Worm (Caenorhabditis elegans) whole organism, L4 larva: Measurements from ENCODE around the gene apd-3.

ENCODE experiments used
- F49E8.2 ChIP-seq: sonication (generic microtip); optimal IDR thresholded peaks from 2 replicates; lab custom pipeline; 2016; ENCODE audit warnings: missing compliant biosample characterization, mild to moderate bottlenecking, missing genetic modification characterization, borderline replicate concordance
- T26A8.4 ChIP-seq: fragments of 200-800 bp; sonication (Bioruptor generic); IDR thresholded peaks from 2 replicates; pipeline ENCODE4 v1.3.6; 2022; ENCODE audit warnings: missing genetic modification characterization, missing compliant biosample characterization
- Y105C5A.15 ChIP-seq: fragments of 200-800 bp; sonication (Bioruptor generic); IDR thresholded peaks from 2 replicates; pipeline ENCODE4 v1.3.6; 2022; ENCODE audit warnings: missing genetic modification characterization, missing compliant biosample characterization
- Y48G9A.11 ChIP-seq: fragments of 200-800 bp; sonication (Bioruptor generic); IDR thresholded peaks from 2 replicates; pipeline ENCODE4 v1.3.6; 2022; ENCODE audit warnings: missing genetic modification reagents, missing genetic modification characterization, missing compliant biosample characterization
- aly-2 ChIP-seq: sonication (generic microtip); optimal IDR thresholded peaks from 2 replicates; lab custom pipeline; 2018; ENCODE audit warnings: missing biosample characterization, missing genetic modification characterization
- ceh-62 ChIP-seq: sonication (generic microtip); optimal IDR thresholded peaks from 2 replicates; lab custom pipeline; 2017; ENCODE audit warnings: missing biosample characterization, missing genetic modification characterization
- cey-2 ChIP-seq: sonication (generic microtip); optimal IDR thresholded peaks from 3 replicates; lab custom pipeline; 2017; ENCODE audit warnings: missing genetic modification characterization, mild to moderate bottlenecking, missing compliant biosample characterization, antibody characterized with exemption, borderline replicate concordance; ENCODE audit not compliant: insufficient read depth
- daf-12 ChIP-seq: fragments of 150-350 bp; optimal IDR thresholded peaks from 2 replicates; lab custom pipeline; 2014; ENCODE audit warnings: missing biosample characterization, missing genetic modification reagents, missing genetic modification characterization
- daf-16 ChIP-seq, 3 experiments: sonication (generic microtip); optimal IDR thresholded peaks; 2 replicates each; lab custom pipeline; 2016 to 2017; ENCODE audit warnings: missing genetic modification characterization in 3 of 3, missing genetic modification reagents in 3 of 3, mild to moderate bottlenecking in 2 of 3, missing compliant biosample characterization in 2 of 3, missing biosample characterization in 1 of 3, moderate library complexity in 1 of 3
- dmd-9 ChIP-seq: fragments of 200-800 bp; sonication (Bioruptor generic); IDR thresholded peaks from 2 replicates; pipeline ENCODE4 v1.3.6; 2022; ENCODE audit warnings: missing genetic modification reagents, missing genetic modification characterization, missing compliant biosample characterization
- dpl-1 ChIP-seq: fragments of 150-350 bp; optimal IDR thresholded peaks from 2 replicates; lab custom pipeline; 2014; ENCODE audit warnings: missing biosample characterization, missing genetic modification reagents, missing genetic modification characterization
- duxl-1 ChIP-seq: sonication (generic microtip); optimal IDR thresholded peaks from 2 replicates; lab custom pipeline; 2016; ENCODE audit warnings: mild to moderate bottlenecking, missing genetic modification characterization, moderate library complexity, missing compliant biosample characterization; ENCODE audit not compliant: poor library complexity
- dve-1 ChIP-seq: sonication (generic microtip); optimal IDR thresholded peaks from 2 replicates; lab custom pipeline; 2017; ENCODE audit warnings: antibody characterized with exemption, mild to moderate bottlenecking, missing genetic modification characterization, missing compliant biosample characterization; ENCODE audit not compliant: insufficient read depth
- egl-43 ChIP-seq: fragments of 200-800 bp; sonication (Bioruptor generic); IDR thresholded peaks from 2 replicates; pipeline ENCODE4 v1.3.6; 2022; ENCODE audit warnings: missing genetic modification reagents, missing genetic modification characterization, missing compliant biosample characterization
- fkh-10 ChIP-seq: fragments of 150-350 bp; optimal IDR thresholded peaks from 2 replicates; lab custom pipeline; 2014; ENCODE audit warnings: missing biosample characterization, missing genetic modification reagents, missing genetic modification characterization
- hif-1 ChIP-seq, 2 experiments: sonication (generic microtip); optimal IDR thresholded peaks; 2 replicates each; lab custom pipeline; 2016 to 2017; ENCODE audit warnings: missing compliant biosample characterization in 2 of 2, missing genetic modification characterization in 2 of 2, missing genetic modification reagents in 2 of 2, missing genotype in 2 of 2, mild to moderate bottlenecking in 1 of 2
- hlh-11 ChIP-seq: fragments of 200-800 bp; sonication (Bioruptor generic); optimal IDR thresholded peaks from 2 replicates; lab custom pipeline; 2018; ENCODE audit warnings: mild to moderate bottlenecking, missing genetic modification characterization, missing compliant biosample characterization
- hlh-30 ChIP-seq: sonication (generic microtip); optimal IDR thresholded peaks from 2 replicates; lab custom pipeline; 2017; ENCODE audit warnings: antibody characterized with exemption, mild to moderate bottlenecking, missing genetic modification characterization, missing compliant biosample characterization; ENCODE audit not compliant: insufficient read depth
- lin-38 ChIP-seq: fragments of 200-800 bp; sonication (Bioruptor generic); IDR thresholded peaks from 2 replicates; pipeline ENCODE4 v1.3.6; 2022; ENCODE audit warnings: missing genetic modification reagents, missing genetic modification characterization, missing compliant biosample characterization
- madf-9 ChIP-seq: fragments of 200-800 bp; sonication (Bioruptor generic); conservative IDR thresholded peaks from 2 replicates; pipeline ENCODE4 v1.3.6; 2022; ENCODE audit warnings: missing genetic modification reagents, missing genetic modification characterization, missing compliant biosample characterization
- mes-2 ChIP-seq: sonication (generic microtip); optimal IDR thresholded peaks from 2 replicates; lab custom pipeline; 2016; ENCODE audit warnings: missing genotype, mild to moderate bottlenecking, missing genetic modification characterization, missing compliant biosample characterization; ENCODE audit not compliant: poor library complexity, severe bottlenecking
- nhr-111 ChIP-seq: fragments of 200-800 bp; sonication (Bioruptor generic); optimal IDR thresholded peaks from 2 replicates; lab custom pipeline; 2018; ENCODE audit warnings: mild to moderate bottlenecking, missing genetic modification characterization, missing compliant biosample characterization
- nhr-237 ChIP-seq: sonication (generic microtip); optimal IDR thresholded peaks from 2 replicates; lab custom pipeline; 2017; ENCODE audit warnings: missing biosample characterization, missing genetic modification characterization
- nhr-25 ChIP-seq: sonication (generic microtip); optimal IDR thresholded peaks from 2 replicates; lab custom pipeline; 2017; ENCODE audit warnings: missing genetic modification characterization, mild to moderate bottlenecking, missing compliant biosample characterization, antibody characterized with exemption, moderate library complexity, borderline replicate concordance; ENCODE audit not compliant: insufficient read depth
- nhr-28 ChIP-seq: fragments of 150-350 bp; optimal IDR thresholded peaks from 2 replicates; lab custom pipeline; 2014; ENCODE audit warnings: missing biosample characterization, missing genetic modification characterization
- nhr-41 ChIP-seq: fragments of 200-800 bp; sonication (Bioruptor generic); IDR thresholded peaks from 2 replicates; pipeline ENCODE4 v1.3.6; 2022; ENCODE audit warnings: missing genetic modification reagents, missing genetic modification characterization, missing compliant biosample characterization
- nhr-42 ChIP-seq: fragments of 200-800 bp; sonication (Bioruptor generic); IDR thresholded peaks from 2 replicates; pipeline ENCODE4 v1.3.6; 2022; ENCODE audit warnings: missing genetic modification characterization, missing compliant biosample characterization
- nhr-6 ChIP-seq: fragments of 150-350 bp; optimal IDR thresholded peaks from 2 replicates; lab custom pipeline; 2014; ENCODE audit warnings: missing biosample characterization, missing genetic modification characterization
- nhr-77 ChIP-seq: fragments of 150-350 bp; optimal IDR thresholded peaks from 2 replicates; lab custom pipeline; 2014; ENCODE audit warnings: missing biosample characterization, missing genetic modification characterization
- pha-4 ChIP-seq, 2 experiments: fragments of 150-350 bp in 1 of 2; fragments of 200-800 bp in 1 of 2; sonication (Bioruptor generic) in 1 of 2; IDR thresholded peaks in 1 of 2; optimal IDR thresholded peaks in 1 of 2; 2 replicates each; pipeline versions ENCODE4 v1.3.6 to Lab custom; 2014 to 2022; ENCODE audit warnings: missing genetic modification characterization in 2 of 2, missing genetic modification reagents in 2 of 2, missing biosample characterization in 1 of 2, missing compliant biosample characterization in 1 of 2
- skn-1 ChIP-seq: fragments of 150-350 bp; optimal IDR thresholded peaks from 2 replicates; lab custom pipeline; 2014; ENCODE audit warnings: missing biosample characterization, missing genetic modification characterization
- spr-3 ChIP-seq: fragments of 200-800 bp; sonication (Bioruptor generic); optimal IDR thresholded peaks from 2 replicates; lab custom pipeline; 2018; ENCODE audit warnings: mild to moderate bottlenecking, missing genetic modification characterization, missing compliant biosample characterization
- tag-97 ChIP-seq: fragments of 200-800 bp; sonication (Bioruptor generic); IDR thresholded peaks from 2 replicates; pipeline ENCODE4 v1.3.6; 2022; ENCODE audit warnings: missing genetic modification characterization, missing compliant biosample characterization
- tra-1 ChIP-seq: fragments of 200-800 bp; sonication (Bioruptor generic); IDR thresholded peaks from 2 replicates; pipeline ENCODE4 v1.3.6; 2022; ENCODE audit warnings: missing genetic modification reagents, missing genetic modification characterization, missing compliant biosample characterization
- unc-130 ChIP-seq: sonication (generic microtip); optimal IDR thresholded peaks from 2 replicates; lab custom pipeline; 2016; ENCODE audit warnings: missing genetic modification reagents, missing genetic modification characterization, missing compliant biosample characterization
- zag-1 ChIP-seq: fragments of 150-350 bp; optimal IDR thresholded peaks from 2 replicates; lab custom pipeline; 2014; ENCODE audit warnings: missing biosample characterization, missing genetic modification characterization
- zfp-2 ChIP-seq: sonication (generic microtip); optimal IDR thresholded peaks from 2 replicates; lab custom pipeline; 2016; ENCODE audit warnings: mild to moderate bottlenecking, missing genetic modification characterization, missing compliant biosample characterization
- zfp-3 ChIP-seq: fragments of 200-800 bp; sonication (Bioruptor generic); conservative IDR thresholded peaks from 2 replicates; pipeline ENCODE4 v1.3.6; 2022; ENCODE audit warnings: missing genetic modification reagents, missing genetic modification characterization, missing compliant biosample characterization
- zip-11 ChIP-seq: fragments of 200-800 bp; sonication (Bioruptor generic); IDR thresholded peaks from 2 replicates; pipeline ENCODE4 v1.3.6; 2022; ENCODE audit warnings: missing genetic modification characterization, missing compliant biosample characterization
- zip-2 ChIP-seq: fragments of 150-350 bp; optimal IDR thresholded peaks from 2 replicates; lab custom pipeline; 2014; ENCODE audit warnings: missing biosample characterization, missing genetic modification characterization
- ztf-11 ChIP-seq: fragments of 150-350 bp; optimal IDR thresholded peaks from 2 replicates; lab custom pipeline; 2014; ENCODE audit warnings: missing biosample characterization, missing genetic modification characterization
- ztf-7 ChIP-seq: fragments of 150-350 bp; optimal IDR thresholded peaks from 2 replicates; lab custom pipeline; 2014; ENCODE audit warnings: missing biosample characterization, missing genetic modification characterization

apd-3 gene

ce11 chrII:3512240-3512639 is 34.0 kb downstream of the apd-3 start, which contains the start of gene Y49F6B.19:
Gene Y49F6B.19 (minus strand): TSS chrII:3512340.
- 0 out of 2 replicates have a peak, but pooled peaks have one; percentile 19 for TF ChIP-seq tra-1
- no peak for TF ChIP-seq nhr-111 (GFP tag; lab: Kevin White, UChicago)

DNA sequence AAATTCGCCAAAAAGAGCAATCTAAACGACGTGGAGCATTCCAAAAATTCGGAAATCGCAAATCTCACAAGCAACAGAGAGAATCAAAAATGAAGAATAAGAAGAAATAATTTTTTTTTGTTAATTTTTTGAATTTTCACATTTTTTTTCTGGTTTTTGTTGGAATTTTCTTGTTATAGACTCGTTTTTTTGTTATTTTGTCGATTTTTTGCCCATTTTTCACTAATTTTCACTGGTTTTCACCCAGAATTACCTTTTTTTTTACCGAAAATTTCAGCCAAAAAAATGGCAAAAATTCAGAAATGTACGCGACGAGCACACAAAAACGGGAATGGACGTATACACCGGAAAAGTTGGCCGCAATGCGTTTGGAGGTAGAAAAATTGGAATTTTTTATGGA is 41.5 kb downstream of the apd-3 start, which contains the start of gene cyh-1:
cyh-1 (plus strand) TSS at position 301 of the 400 bp plus-strand sequence.
- TF ChIP-seq lin-38 (GFP tag; lab: Robert Waterston, UW) (0 out of 2 replicates have a peak, but pooled peaks have one; percentile 15), nhr-237 (tag; lab: Kevin White, UChicago) (no peak)

DNA sequence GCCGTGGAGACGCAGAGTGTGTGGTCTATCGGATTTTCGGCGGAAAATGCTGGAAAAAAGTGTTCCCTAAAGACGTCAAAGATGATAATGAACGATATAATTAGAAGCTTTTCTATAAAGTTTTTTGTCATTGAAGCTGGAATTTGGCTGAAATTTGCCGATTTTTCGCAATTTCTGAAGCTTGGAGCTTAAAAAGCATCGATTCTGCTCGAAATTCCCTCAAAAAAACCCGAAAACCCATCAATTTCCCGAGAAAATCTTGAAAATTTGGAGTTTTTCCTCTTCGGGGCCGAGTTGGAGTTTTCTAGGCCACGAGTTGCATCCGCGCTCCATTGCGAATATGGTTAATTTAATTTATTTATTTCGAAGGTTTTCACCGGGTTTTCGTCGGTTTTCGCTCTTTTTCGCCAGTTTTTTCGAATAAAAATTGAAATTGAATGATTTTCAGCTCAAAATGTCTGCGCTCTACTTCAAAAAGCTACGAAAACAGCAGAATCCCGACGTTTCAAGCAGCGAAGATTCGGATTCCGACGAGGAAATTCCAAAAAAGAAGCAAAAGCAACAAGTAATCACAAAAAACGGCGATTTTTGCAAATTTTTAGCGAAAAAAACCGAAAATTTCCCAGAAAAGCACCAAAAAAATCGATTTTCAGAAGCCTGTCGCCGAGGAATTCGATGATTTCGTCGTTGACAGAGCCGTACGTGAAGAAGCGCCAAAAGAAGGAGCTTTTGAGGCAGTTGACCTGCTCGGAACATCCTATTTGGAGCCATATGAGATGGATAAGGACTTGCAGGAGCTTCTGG is 43.5 kb downstream of the apd-3 start, which contains the start of the genes col-71 and Y49F6B.2:
col-71 (minus strand) TSS at position 51 of the 804 bp plus-strand sequence.
Y49F6B.2 (plus strand) TSS at position 449 of the 804 bp plus-strand sequence.
- peak in 1 of 2 experiments; percentile 86 for TF ChIP-seq hif-1 (tag; optimal IDR thresholded peaks at IDR 0.05; lab: Kevin White, UChicago)
- peak; percentile 15 for TF ChIP-seq hlh-11 (tag; lab: Kevin White, UChicago)
- TF ChIP-seq aly-2 = no peak
- TF ChIP-seq F49E8.2 = no peak
- no peak for TF ChIP-seq ztf-7 (tag; lab: Kevin White, UChicago)
- TF ChIP-seq nhr-42 = no peak
- TF ChIP-seq nhr-25 (tag; lab: Kevin White, UChicago) = no peak
- TF ChIP-seq skn-1 (tag; lab: Kevin White, UChicago) = no peak
- peak; percentile 66 for TF ChIP-seq dve-1 (tag; lab: Kevin White, UChicago)
- TF ChIP-seq zfp-3 (GFP tag; lab: Robert Waterston, UW) = peak; percentile 42; the same call in 1 of the 2 replicates
- TF ChIP-seq zip-2 (tag; lab: Kevin White, UChicago) = no peak
- peak; percentile 4 for TF ChIP-seq nhr-77 (tag; lab: Kevin White, UChicago)
- no peak for TF ChIP-seq spr-3 (GFP tag; lab: Kevin White, UChicago)
- no peak for TF ChIP-seq tag-97
- no peak for TF ChIP-seq ceh-62 (tag; lab: Kevin White, UChicago)
- TF ChIP-seq zag-1 (tag; lab: Kevin White, UChicago) = no peak
- no peak for TF ChIP-seq nhr-41 (GFP tag; lab: Robert Waterston, UW)
- TF ChIP-seq unc-130 (GFP tag; lab: Kevin White, UChicago) = peak; percentile 91
- peak; percentile 85 for TF ChIP-seq Y48G9A.11 (GFP tag; lab: Robert Waterston, UW)
- TF ChIP-seq duxl-1 = peak; percentile 67
- TF ChIP-seq nhr-6 (tag; lab: Kevin White, UChicago) = peak; percentile 45
- TF ChIP-seq madf-9 (GFP tag; lab: Robert Waterston, UW) = peak; percentile 43; the same call in 1 of the 2 replicates
- TF ChIP-seq cey-2 (tag; lab: Kevin White, UChicago) = no peak
- no peak for TF ChIP-seq nhr-237 (tag; lab: Kevin White, UChicago)
- no peak for TF ChIP-seq egl-43
- TF ChIP-seq dmd-9 (GFP tag; lab: Robert Waterston, UW) = peak; percentile 64; the same call in 1 of the 2 replicates
- peak; percentile 22 for TF ChIP-seq hlh-30
- TF ChIP-seq zip-11 (GFP tag; lab: Robert Waterston, UW) = no peak
- peak; percentile 19 for TF ChIP-seq nhr-28 (tag; lab: Kevin White, UChicago)
- TF ChIP-seq Y105C5A.15 (GFP tag; lab: Robert Waterston, UW) = no peak
- peak; percentile 70 for TF ChIP-seq dpl-1 (GFP tag; lab: Kevin White, UChicago)
- no peak for TF ChIP-seq ztf-11
- TF ChIP-seq daf-12 (tag; lab: Kevin White, UChicago) = no peak
- TF ChIP-seq mes-2 (tag; lab: Kevin White, UChicago) = peak; percentile 99
- no peak for TF ChIP-seq T26A8.4 (GFP tag; lab: Robert Waterston, UW)
- TF ChIP-seq pha-4 (GFP tag; IDR thresholded peaks at IDR 0.05; lab: Robert Waterston, UW) = 0 out of 2 replicates have a peak, but pooled peaks have one; percentile 18
- no peak for TF ChIP-seq pha-4 (tag; optimal IDR thresholded peaks at IDR 0.05; lab: Kevin White, UChicago)
- TF ChIP-seq zfp-2 (tag; lab: Kevin White, UChicago) = no peak
- TF ChIP-seq daf-16 (GFP tag; optimal IDR thresholded peaks at IDR 0.05; lab: Kevin White, UChicago) = no peak
- TF ChIP-seq daf-16 (tag; optimal IDR thresholded peaks at IDR 0.05; lab: Kevin White, UChicago) = peak; percentile 12
- TF ChIP-seq fkh-10 (GFP tag; lab: Kevin White, UChicago) = peak; percentile 66
